Fruit fly (Drosophila melanogaster) whole organism, embryonic: ENCODE data around the gene CG12194.

Experiments used
- CG10462 ChIP-seq: fragments of 200-800 bp; sonication (Bioruptor generic); optimal IDR thresholded peaks from 2 replicates; lab custom pipeline; 2016; ENCODE audit warnings: missing biosample characterization, missing genetic modification characterization
- CG10959 ChIP-seq: fragments of 200-800 bp; sonication (Bioruptor generic); IDR thresholded peaks from 2 replicates; pipeline ENCODE4 v1.3.6; 2022; ENCODE audit warnings: missing biosample characterization, missing genetic modification characterization
- CG11560 ChIP-seq: fragments of 200-800 bp; sonication (Bioruptor generic); IDR thresholded peaks from 3 replicates; pipeline ENCODE4 v1.3.6; 2022; ENCODE audit warnings: missing biosample characterization, missing genetic modification characterization
- CG13624 ChIP-seq: fragments of 200-800 bp; sonication (Bioruptor generic); optimal IDR thresholded peaks from 2 replicates; lab custom pipeline; 2016; ENCODE audit warnings: missing biosample characterization, missing genetic modification characterization
- CG15696 ChIP-seq: fragments of 200-800 bp; sonication (Bioruptor generic); optimal IDR thresholded peaks from 2 replicates; lab custom pipeline; 2019; ENCODE audit warnings: missing biosample characterization, mild to moderate bottlenecking, missing genetic modification characterization, moderate library complexity
- CG16779 ChIP-seq: fragments of 200-800 bp; sonication (Bioruptor generic); IDR thresholded peaks from 2 replicates; pipeline ENCODE4 v1.3.6; 2022; ENCODE audit warnings: missing biosample characterization, missing genetic modification characterization
- CG1792 ChIP-seq: fragments of 200-800 bp; sonication (Bioruptor generic); optimal IDR thresholded peaks from 2 replicates; lab custom pipeline; 2016; ENCODE audit warnings: missing biosample characterization, missing genetic modification characterization
- CG30020 ChIP-seq: fragments of 200-800 bp; optimal IDR thresholded peaks from 2 replicates; lab custom pipeline; 2019; ENCODE audit warnings: missing biosample characterization, mild to moderate bottlenecking, missing genetic modification characterization, moderate library complexity
- CG3407 ChIP-seq: fragments of 200-800 bp; sonication (Bioruptor generic); optimal IDR thresholded peaks from 2 replicates; lab custom pipeline; 2018; ENCODE audit warnings: missing biosample characterization, mild to moderate bottlenecking, missing genetic modification characterization
- CG34376 ChIP-seq: fragments of 200-800 bp; sonication (Bioruptor generic); optimal IDR thresholded peaks from 2 replicates; lab custom pipeline; 2018; ENCODE audit warnings: missing biosample characterization, mild to moderate bottlenecking, missing genetic modification characterization
- CG6175 ChIP-seq: fragments of 200-800 bp; sonication (Bioruptor generic); IDR thresholded peaks from 3 replicates; pipeline ENCODE4 v1.3.6; 2022; ENCODE audit warnings: missing biosample characterization, missing genetic modification characterization
- CG7987 ChIP-seq: fragments of 200-800 bp; sonication (Bioruptor generic); optimal IDR thresholded peaks from 2 replicates; lab custom pipeline; 2018; ENCODE audit warnings: missing biosample characterization, mild to moderate bottlenecking, missing genetic modification characterization, moderate library complexity
- CG8290 ChIP-seq, 3 experiments: fragments of 200-800 bp; sonication (Bioruptor generic); optimal IDR thresholded peaks; 2 replicates each; lab custom pipeline; 2016 to 2019; ENCODE audit warnings: missing biosample characterization in 3 of 3, missing genetic modification characterization in 3 of 3, mild to moderate bottlenecking in 2 of 3, moderate library complexity in 1 of 3
- CG8478 ChIP-seq: fragments of >200 bp; optimal IDR thresholded peaks from 2 replicates; lab custom pipeline; 2018
- Dip2 ChIP-seq: fragments of 200-800 bp; sonication (Bioruptor generic); IDR thresholded peaks from 2 replicates; pipeline ENCODE4 v1.3.6; 2022; ENCODE audit warnings: missing biosample characterization, missing genetic modification characterization
- Dp ChIP-seq: fragments of 200-800 bp; sonication (Bioruptor generic); optimal IDR thresholded peaks from 2 replicates; lab custom pipeline; 2018; ENCODE audit warnings: missing biosample characterization, mild to moderate bottlenecking, missing genetic modification characterization, moderate library complexity
- Ets97D ChIP-seq: fragments of 200-800 bp; sonication (Bioruptor generic); optimal IDR thresholded peaks from 3 replicates; lab custom pipeline; 2016; ENCODE audit warnings: missing biosample characterization, missing genetic modification characterization
- HLH3B ChIP-seq: fragments of 200-800 bp; sonication (Bioruptor generic); IDR thresholded peaks from 2 replicates; pipeline ENCODE4 v1.3.6; 2022; ENCODE audit warnings: missing biosample characterization, missing genetic modification characterization
- Hmr ChIP-seq: fragments of 200-800 bp; sonication (Bioruptor generic); optimal IDR thresholded peaks from 3 replicates; lab custom pipeline; 2017; ENCODE audit warnings: mild to moderate bottlenecking, missing biosample characterization, missing genetic modification reagents, missing genetic modification characterization
- Myb ChIP-seq: fragments of 200-800 bp; sonication (Bioruptor generic); optimal IDR thresholded peaks from 2 replicates; lab custom pipeline; 2016; ENCODE audit warnings: missing biosample characterization, missing genetic modification characterization
- NC2α ChIP-seq: fragments of 200-800 bp; sonication (Bioruptor generic); optimal IDR thresholded peaks from 2 replicates; lab custom pipeline; 2016; ENCODE audit warnings: missing biosample characterization, missing genetic modification characterization
- Nf-YA ChIP-seq: fragments of 200-800 bp; sonication (Bioruptor generic); IDR thresholded peaks from 2 replicates; pipeline ENCODE4 v1.3.6; 2022; ENCODE audit warnings: missing biosample characterization, missing genetic modification characterization
- NfI ChIP-seq: fragments of 200-800 bp; sonication (Bioruptor generic); optimal IDR thresholded peaks from 3 replicates; lab custom pipeline; 2018; ENCODE audit warnings: missing biosample characterization, mild to moderate bottlenecking, missing genetic modification characterization, moderate library complexity
- Trl ChIP-seq, 3 experiments: fragments of >200 bp in 2 of 3; fragments of 200-800 bp in 1 of 3; sonication (Bioruptor generic) in 1 of 3; optimal IDR thresholded peaks; 2 replicates in 1 of 3; 3 replicates in 2 of 3; lab custom pipeline; 2016 to 2017; ENCODE audit warnings: missing biosample characterization in 1 of 3, missing genetic modification characterization in 1 of 3
- Vsx1 ChIP-seq: fragments of 200-800 bp; sonication (Bioruptor generic); optimal IDR thresholded peaks from 2 replicates; lab custom pipeline; 2017; ENCODE audit warnings: missing biosample characterization, mild to moderate bottlenecking, missing genetic modification characterization, missing genetic modification reagents
- Xrp1 ChIP-seq: fragments of 200-800 bp; sonication (Bioruptor generic); IDR thresholded peaks from 2 replicates; pipeline ENCODE4 v1.3.6; 2022; ENCODE audit warnings: missing biosample characterization, missing genetic modification characterization
- YL-1 ChIP-seq: fragments of 200-800 bp; sonication (Bioruptor generic); optimal IDR thresholded peaks from 3 replicates; lab custom pipeline; 2017; ENCODE audit warnings: missing biosample characterization, mild to moderate bottlenecking, missing genetic modification characterization
- ac ChIP-seq: fragments of 200-800 bp; sonication (Bioruptor generic); optimal IDR thresholded peaks from 3 replicates; lab custom pipeline; 2017; ENCODE audit warnings: missing biosample characterization, mild to moderate bottlenecking, missing genetic modification characterization
- cato ChIP-seq: fragments of 200-800 bp; sonication (Bioruptor generic); optimal IDR thresholded peaks from 2 replicates; lab custom pipeline; 2016; ENCODE audit warnings: missing biosample characterization, missing genetic modification characterization, borderline replicate concordance
- chif ChIP-seq, 2 experiments: fragments of 200-800 bp; sonication (Bioruptor generic); optimal IDR thresholded peaks; 3 replicates each; lab custom pipeline; 2016; ENCODE audit warnings: missing biosample characterization in 2 of 2, missing genetic modification characterization in 2 of 2
- chn ChIP-seq: fragments of 200-800 bp; sonication (Bioruptor generic); optimal IDR thresholded peaks from 2 replicates; lab custom pipeline; 2016; ENCODE audit warnings: missing biosample characterization, missing genetic modification characterization
- dan ChIP-seq: fragments of 200-800 bp; sonication (Bioruptor generic); IDR thresholded peaks from 2 replicates; pipeline ENCODE4 v1.3.6; 2022; ENCODE audit warnings: missing biosample characterization, missing genetic modification characterization
- danr ChIP-seq: fragments of 200-800 bp; sonication (Bioruptor generic); IDR thresholded peaks from 2 replicates; pipeline ENCODE4 v1.3.6; 2022; ENCODE audit warnings: missing biosample characterization, missing genetic modification characterization
- dimm ChIP-seq: fragments of 200-800 bp; sonication (Bioruptor generic); IDR thresholded peaks from 2 replicates; pipeline ENCODE4 v1.3.6; 2022; ENCODE audit warnings: missing biosample characterization, missing genetic modification characterization
- dmrt99B ChIP-seq: fragments of 200-800 bp; sonication (Bioruptor generic); optimal IDR thresholded peaks from 2 replicates; lab custom pipeline; 2018; ENCODE audit warnings: missing biosample characterization, mild to moderate bottlenecking, missing genetic modification characterization, moderate library complexity
- ems ChIP-seq: fragments of 200-800 bp; sonication (Bioruptor generic); optimal IDR thresholded peaks from 3 replicates; lab custom pipeline; 2016; ENCODE audit warnings: missing biosample characterization, missing genetic modification characterization
- gce ChIP-seq: fragments of 200-800 bp; sonication (Bioruptor generic); IDR thresholded peaks from 3 replicates; pipeline ENCODE4 v1.3.6; 2022; ENCODE audit warnings: missing biosample characterization, missing genetic modification characterization
- gsb ChIP-seq: fragments of 200-800 bp; sonication (Bioruptor generic); IDR thresholded peaks from 2 replicates; pipeline ENCODE4 v1.3.6; 2022; ENCODE audit warnings: missing biosample characterization, missing genetic modification characterization
- lola ChIP-seq, 3 experiments: fragments of >200 bp in 2 of 3; fragments of 200-800 bp in 1 of 3; sonication (Bioruptor generic) in 1 of 3; optimal IDR thresholded peaks; 2 replicates each; lab custom pipeline; 2017 to 2019; ENCODE audit warnings: missing biosample characterization in 3 of 3, missing genetic modification characterization in 3 of 3, mild to moderate bottlenecking in 1 of 3, moderate library complexity in 1 of 3
- nau ChIP-seq: fragments of 200-800 bp; sonication (Bioruptor generic); optimal IDR thresholded peaks from 3 replicates; lab custom pipeline; 2017; ENCODE audit warnings: missing biosample characterization, mild to moderate bottlenecking, missing genetic modification characterization, missing genetic modification reagents
- nom ChIP-seq: fragments of 200-800 bp; sonication (Bioruptor generic); optimal IDR thresholded peaks from 2 replicates; lab custom pipeline; 2017; ENCODE audit warnings: missing biosample characterization, missing genetic modification characterization, mild to moderate bottlenecking, moderate library complexity, missing genetic modification reagents
- org-1 ChIP-seq: fragments of 200-800 bp; sonication (Bioruptor generic); optimal IDR thresholded peaks from 2 replicates; lab custom pipeline; 2017; ENCODE audit warnings: missing biosample characterization, missing genetic modification characterization
- psq ChIP-seq: fragments of 200-800 bp; sonication (Bioruptor generic); optimal IDR thresholded peaks from 2 replicates; lab custom pipeline; 2017; ENCODE audit warnings: missing biosample characterization, missing genetic modification characterization
- pzg ChIP-seq: fragments of 200-800 bp; sonication (Bioruptor generic); optimal IDR thresholded peaks from 3 replicates; lab custom pipeline; 2018; ENCODE audit warnings: missing biosample characterization, mild to moderate bottlenecking, missing genetic modification characterization, moderate library complexity
- sima ChIP-seq: fragments of 200-800 bp; sonication (Bioruptor generic); optimal IDR thresholded peaks from 2 replicates; lab custom pipeline; 2016; ENCODE audit warnings: missing biosample characterization, missing genetic modification characterization
- sisA ChIP-seq: fragments of 200-800 bp; sonication (Bioruptor generic); IDR thresholded peaks from 2 replicates; pipeline ENCODE4 v1.3.6; 2022; ENCODE audit warnings: missing biosample characterization, missing genetic modification characterization
- slp2 ChIP-seq: fragments of 200-800 bp; sonication (Bioruptor generic); optimal IDR thresholded peaks from 2 replicates; lab custom pipeline; 2016; ENCODE audit warnings: missing biosample characterization, missing genetic modification characterization
- trem ChIP-seq: fragments of 200-800 bp; optimal IDR thresholded peaks from 3 replicates; lab custom pipeline; 2019; ENCODE audit warnings: missing biosample characterization, mild to moderate bottlenecking, missing genetic modification characterization, moderate library complexity
- zen ChIP-seq: fragments of 200-800 bp; sonication (Bioruptor generic); optimal IDR thresholded peaks from 3 replicates; lab custom pipeline; 2018; ENCODE audit warnings: missing biosample characterization, mild to moderate bottlenecking, missing genetic modification characterization, moderate library complexity

CG12194 gene

dm6 chr2L:4838494-4839320, 560 bp downstream of the CG12194 start (continued):
- TF ChIP-seq gsb (GFP tag; lab: Robert Waterston, UW) (no peak), sisA (GFP tag; lab: Robert Waterston, UW) (no peak), NfI (GFP tag; lab: Kevin White, UChicago) (no peak), Nf-YA (GFP tag; lab: Robert Waterston, UW) (peak; percentile 28; the same call in 1 of the 2 replicates), lola (GFP tag; optimal IDR thresholded peaks at IDR 0.05; lab: Kevin White, UChicago) (peak in 1 of 3 experiments; percentile 35), org-1 (peak; percentile 29), CG34376 (GFP tag; lab: Kevin White, UChicago) (no peak), danr (no peak), ac (GFP tag; lab: Kevin White, UChicago) (peak; percentile 33), gce (GFP tag; lab: Robert Waterston, UW) (no peak), dmrt99B (tag; lab: Kevin White, UChicago) (no peak), dan (GFP tag; lab: Robert Waterston, UW) (no peak), CG10959 (GFP tag; lab: Robert Waterston, UW) (no peak), nau (no peak), dimm (GFP tag; lab: Robert Waterston, UW) (no peak), CG7987 (GFP tag; lab: Kevin White, UChicago) (peak; percentile 70), Vsx1 (GFP tag; lab: Kevin White, UChicago) (no peak), Dp (GFP tag; lab: Kevin White, UChicago) (no peak), Trl (optimal IDR thresholded peaks at IDR 0.05; lab: Kevin White, UChicago) (no peak), Trl (GFP tag; optimal IDR thresholded peaks at IDR 0.05; lab: Kevin White, UChicago) (peak; percentile 50), CG11560 (tag; lab: Robert Waterston, UW) (no peak), chn (GFP tag; lab: Kevin White, UChicago) (no peak), cato (GFP tag; lab: Kevin White, UChicago) (no peak), HLH3B (peak; percentile 15; the same call in 1 of the 2 replicates), zen (tag; lab: Kevin White, UChicago) (peak; percentile 61), CG6175 (GFP tag; lab: Robert Waterston, UW) (no peak), CG3407 (GFP tag; lab: Kevin White, UChicago) (peak; percentile 45), ems (no peak), CG8478 (lab: Kevin White, UChicago) (no peak), CG16779 (no peak), NC2α (GFP tag; lab: Kevin White, UChicago) (no peak), nom (no peak), Dip2 (no peak), chif (GFP tag; optimal IDR thresholded peaks at IDR 0.05; lab: Kevin White, UChicago) (no peak), CG15696 (tag; lab: Kevin White, UChicago) (peak; percentile 48), YL-1 (no peak), slp2 (GFP tag; lab: Kevin White, UChicago) (no peak), Xrp1 (GFP tag; lab: Robert Waterston, UW) (peak; percentile 64), Hmr (GFP tag; lab: Kevin White, UChicago) (no peak), pzg (GFP tag; lab: Kevin White, UChicago) (no peak), psq (no peak), CG1792 (peak; percentile 68), CG13624 (GFP tag; lab: Kevin White, UChicago) (no peak), CG30020 (tag; lab: Kevin White, UChicago) (no peak), Myb (GFP tag; lab: Kevin White, UChicago) (no peak), sima (GFP tag; lab: Kevin White, UChicago) (no peak), trem (tag; lab: Kevin White, UChicago) (no peak), CG8290 (GFP tag; optimal IDR thresholded peaks at IDR 0.05; lab: Kevin White, UChicago) (no peak), CG8290 (tag; optimal IDR thresholded peaks at IDR 0.05; lab: Kevin White, UChicago) (no peak), Ets97D (no peak), CG10462 (no peak)
